Fruit fly (Drosophila melanogaster): ENCODE data around the gene Ref1.

Ref1 gene

DNA sequence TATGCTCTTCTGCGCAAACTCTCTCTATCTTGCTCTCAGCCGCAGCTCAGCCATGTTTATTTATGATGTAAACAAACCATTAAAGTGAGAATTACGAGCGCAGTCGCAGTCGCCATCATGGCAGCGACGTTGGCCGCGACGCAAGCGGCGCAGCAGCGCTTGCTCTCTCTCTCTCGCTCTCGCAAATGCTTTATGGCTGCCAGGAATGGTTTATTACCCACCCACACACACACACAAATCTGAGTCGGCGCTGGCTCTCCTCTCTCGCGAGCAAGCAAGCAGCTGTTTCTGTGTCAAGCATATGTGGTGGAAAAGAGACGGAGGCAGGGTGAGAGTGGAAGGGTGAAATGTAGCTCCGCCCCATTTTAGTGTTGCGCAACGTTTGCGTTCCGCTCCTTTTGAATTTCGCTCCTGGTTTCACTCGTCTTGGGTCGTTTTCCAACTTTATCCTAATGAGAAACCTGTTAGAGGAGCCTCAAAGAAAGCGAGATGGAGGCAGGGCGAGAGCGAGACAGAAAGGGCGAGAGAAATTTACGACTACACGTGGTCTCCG is 42.9 kb downstream of the Ref1 start (continued):
- TF ChIP-seq CG18476 (GFP tag; optimal IDR thresholded peaks at IDR 0.05) = no peak
- no peak for TF ChIP-seq D19A (tag; optimal IDR thresholded peaks at IDR 0.05)
- TF ChIP-seq bsh (GFP tag; optimal IDR thresholded peaks at IDR 0.05) = no peak
- TF ChIP-seq CG8290 (GFP tag; optimal IDR thresholded peaks at IDR 0.05) = peak; percentile 48
- TF ChIP-seq CG8290 (tag; optimal IDR thresholded peaks at IDR 0.05) = peak in 1 of 2 experiments; percentile 23
- no peak for TF ChIP-seq CG10274 (GFP tag; optimal IDR thresholded peaks at IDR 0.05)
- TF ChIP-seq toy (GFP tag; IDR thresholded peaks at IDR 0.05) = no peak
- no peak for TF ChIP-seq CG9437 (GFP tag; optimal IDR thresholded peaks at IDR 0.05)
- TF ChIP-seq CG10209 (GFP tag; optimal IDR thresholded peaks at IDR 0.05) = peak; percentile 2
- no peak for TF ChIP-seq ssp (GFP tag; IDR thresholded peaks at IDR 0.05)
- TF ChIP-seq lov (optimal IDR thresholded peaks at IDR 0.05) = no peak
- no peak; the same call in 2 of the 3 replicates for TF ChIP-seq lov (GFP tag; IDR thresholded peaks at IDR 0.05)
- TF ChIP-seq CG5953 (GFP tag; IDR thresholded peaks at IDR 0.05) = no peak
- TF ChIP-seq Lpt (GFP tag; optimal IDR thresholded peaks at IDR 0.05) = no peak
- TF ChIP-seq insv (GFP tag; optimal IDR thresholded peaks at IDR 0.05) = peak in 1 of 2 experiments; percentile 73
- no peak for TF ChIP-seq wdn (GFP tag; IDR thresholded peaks at IDR 0.05)
- TF ChIP-seq gt (GFP tag; IDR thresholded peaks at IDR 0.05) = no peak
- no peak for TF ChIP-seq disco-r (GFP tag; optimal IDR thresholded peaks at IDR 0.05)
- TF ChIP-seq CG31224 (GFP tag; IDR thresholded peaks at IDR 0.05) = no peak
- TF ChIP-seq CG1024 (GFP tag; IDR thresholded peaks at IDR 0.05) = no peak; the same call in 1 of the 2 replicates
- no peak for TF ChIP-seq bab2 (GFP tag; optimal IDR thresholded peaks at IDR 0.05)
- TF ChIP-seq cad (GFP tag; optimal IDR thresholded peaks at IDR 0.05) = peak; percentile 100
- TF ChIP-seq ems (GFP tag; optimal IDR thresholded peaks at IDR 0.05) = no peak
- TF ChIP-seq CG6813 (GFP tag; optimal IDR thresholded peaks at IDR 0.05) = no peak
- TF ChIP-seq sens (GFP tag) = peak; percentile 73
- peak; percentile 31 for TF ChIP-seq CG15696 (tag; optimal IDR thresholded peaks at IDR 0.05)
- TF ChIP-seq CG6854 (GFP tag; optimal IDR thresholded peaks at IDR 0.05) = no peak
- TF ChIP-seq Poxn (GFP tag; IDR thresholded peaks at IDR 0.05) = no peak
- peak; percentile 28 for TF ChIP-seq wek (GFP tag; optimal IDR thresholded peaks at IDR 0.05)
- TF ChIP-seq ase (GFP tag; IDR thresholded peaks at IDR 0.05) = no peak
- no peak for TF ChIP-seq onecut (GFP tag; IDR thresholded peaks at IDR 0.05)
- peak; percentile 18 for TF ChIP-seq CG13894 (tag; optimal IDR thresholded peaks at IDR 0.05)
- no peak for TF ChIP-seq grau (tag; optimal IDR thresholded peaks at IDR 0.05)
- no peak for TF ChIP-seq Ets97D (GFP tag; optimal IDR thresholded peaks at IDR 0.05)
- peak; percentile 50; the same call in 1 of the 2 replicates for TF ChIP-seq CG13287 (GFP tag; IDR thresholded peaks at IDR 0.05; ENCODE audit: partially characterized antibody)
- no peak for TF ChIP-seq NFAT (GFP tag; IDR thresholded peaks at IDR 0.05)
- TF ChIP-seq NC2β (GFP tag; optimal IDR thresholded peaks at IDR 0.05) = no peak
- TF ChIP-seq fd64A (GFP tag; optimal IDR thresholded peaks at IDR 0.05) = no peak
- no peak for TF ChIP-seq CG2129 (GFP tag; IDR thresholded peaks at IDR 0.05; ENCODE audit: partially characterized antibody)
- TF ChIP-seq CG11247 (GFP tag; IDR thresholded peaks at IDR 0.05) = 0 out of 2 replicates have a peak, but pooled peaks have one; percentile 30
- no peak for TF ChIP-seq luna (GFP tag; optimal IDR thresholded peaks at IDR 0.05)
- no peak for TF ChIP-seq MBD-R2 (GFP tag; IDR thresholded peaks at IDR 0.05)
- TF ChIP-seq CG8924 (tag; optimal IDR thresholded peaks at IDR 0.05) = peak; percentile 47
- peak; percentile 11 to 86 for TF ChIP-seq Pdp1 (GFP tag; optimal IDR thresholded peaks at IDR 0.05)
- no peak for TF ChIP-seq CG1529 (GFP tag; optimal IDR thresholded peaks at IDR 0.05)
- no peak for TF ChIP-seq CG6765 (GFP tag; optimal IDR thresholded peaks at IDR 0.05)
- no peak for TF ChIP-seq MESR4 (GFP tag; optimal IDR thresholded peaks at IDR 0.05)
- TF ChIP-seq CG17361 (GFP tag; IDR thresholded peaks at IDR 0.05) = no peak
- no peak for TF ChIP-seq CG7928 (GFP tag; optimal IDR thresholded peaks at IDR 0.05)
- no peak for TF ChIP-seq CG15514 (GFP tag; optimal IDR thresholded peaks at IDR 0.05)
- no peak for TF ChIP-seq Atf-2 (GFP tag; optimal IDR thresholded peaks at IDR 0.05)
- no peak for TF ChIP-seq CG18619 (GFP tag; optimal IDR thresholded peaks at IDR 0.05)

Measured in whole organism, embryonic.